Worm (Caenorhabditis elegans) whole organism, mixed stage, embryonic: ENCODE results near the gene C29F7.10.
A peak's percentile ranks its signal among the peaks of the same experiment; 100 is the strongest.

ENCODE experiments used
- M03D4.4 ChIP-seq: sonication (generic microtip); optimal IDR thresholded peaks from 2 replicates; lab custom pipeline; 2017; ENCODE audit warnings: mild to moderate bottlenecking, missing genetic modification characterization, missing compliant biosample characterization
- blmp-1 ChIP-seq: fragments of 150-350 bp; optimal IDR thresholded peaks from 2 replicates; lab custom pipeline; 2014; ENCODE audit warnings: missing biosample characterization, missing genetic modification characterization
- ceh-39 ChIP-seq: fragments of 150-350 bp; optimal IDR thresholded peaks from 2 replicates; lab custom pipeline; 2014; ENCODE audit warnings: missing biosample characterization, missing genetic modification characterization
- ceh-43 ChIP-seq: fragments of 200-800 bp; sonication (Bioruptor generic); optimal IDR thresholded peaks from 2 replicates; lab custom pipeline; 2018; ENCODE audit warnings: mild to moderate bottlenecking, missing genetic modification characterization, moderate library complexity, missing compliant biosample characterization
- ceh-83 ChIP-seq: fragments of 200-800 bp; sonication (Bioruptor generic); optimal IDR thresholded peaks from 2 replicates; lab custom pipeline; 2018; ENCODE audit warnings: mild to moderate bottlenecking, missing genetic modification characterization, missing compliant biosample characterization
- ces-1 ChIP-seq: fragments of 150-350 bp; optimal IDR thresholded peaks from 2 replicates; lab custom pipeline; 2014; ENCODE audit warnings: missing biosample characterization, missing genetic modification reagents, missing genetic modification characterization
- drap-1 ChIP-seq: fragments of 200-800 bp; sonication (Bioruptor generic); optimal IDR thresholded peaks from 3 replicates; lab custom pipeline; 2018; ENCODE audit warnings: mild to moderate bottlenecking, missing genetic modification characterization, missing compliant biosample characterization
- elt-1 ChIP-seq: sonication (generic microtip); optimal IDR thresholded peaks from 2 replicates; lab custom pipeline; 2017; ENCODE audit warnings: missing genetic modification characterization, mild to moderate bottlenecking, missing compliant biosample characterization, antibody characterized with exemption, moderate library complexity, borderline replicate concordance; ENCODE audit not compliant: insufficient read depth
- elt-3 ChIP-seq: fragments of 150-350 bp; optimal IDR thresholded peaks from 2 replicates; lab custom pipeline; 2014; ENCODE audit warnings: missing biosample characterization, missing genetic modification characterization
- flh-1 ChIP-seq: fragments of 200-800 bp; sonication (Bioruptor generic); optimal IDR thresholded peaks from 2 replicates; lab custom pipeline; 2018; ENCODE audit warnings: mild to moderate bottlenecking, missing genetic modification characterization, moderate library complexity, missing compliant biosample characterization
- ham-2 ChIP-seq: fragments of 200-800 bp; sonication (Bioruptor generic); optimal IDR thresholded peaks from 2 replicates; lab custom pipeline; 2018; ENCODE audit warnings: mild to moderate bottlenecking, missing genetic modification characterization, missing compliant biosample characterization
- hlh-1 ChIP-seq: fragments of 150-350 bp; optimal IDR thresholded peaks from 2 replicates; lab custom pipeline; 2014; ENCODE audit warnings: missing biosample characterization, missing genetic modification reagents, missing genetic modification characterization
- lin-13 ChIP-seq: fragments of 150-350 bp; optimal IDR thresholded peaks from 2 replicates; lab custom pipeline; 2014; ENCODE audit warnings: missing biosample characterization, missing genetic modification characterization
- lsy-2 ChIP-seq: fragments of 150-350 bp; optimal IDR thresholded peaks from 2 replicates; lab custom pipeline; 2014; ENCODE audit warnings: missing biosample characterization, missing genetic modification characterization
- mab-5 ChIP-seq: fragments of 150-350 bp; optimal IDR thresholded peaks from 2 replicates; lab custom pipeline; 2014; ENCODE audit warnings: missing biosample characterization, missing genetic modification characterization
- mep-1 ChIP-seq: fragments of 150-350 bp; optimal IDR thresholded peaks from 2 replicates; lab custom pipeline; 2017; ENCODE audit warnings: missing biosample characterization, missing genetic modification reagents, missing genetic modification characterization, inconsistent platforms
- mls-2 ChIP-seq: sonication (generic microtip); optimal IDR thresholded peaks from 2 replicates; lab custom pipeline; 2016; ENCODE audit warnings: mild to moderate bottlenecking, missing genetic modification characterization, moderate library complexity, missing compliant biosample characterization
- nhr-12 ChIP-seq: fragments of 150-350 bp; optimal IDR thresholded peaks from 2 replicates; lab custom pipeline; 2014; ENCODE audit warnings: missing biosample characterization, missing genetic modification characterization
- nhr-2 ChIP-seq: fragments of 150-350 bp; optimal IDR thresholded peaks from 2 replicates; lab custom pipeline; 2014; ENCODE audit warnings: missing biosample characterization, missing genetic modification characterization
- nhr-237 ChIP-seq: fragments of 150-350 bp; optimal IDR thresholded peaks from 2 replicates; lab custom pipeline; 2014; ENCODE audit warnings: missing biosample characterization, missing genetic modification characterization
- nhr-28 ChIP-seq: fragments of 150-350 bp; optimal IDR thresholded peaks from 2 replicates; lab custom pipeline; 2014; ENCODE audit warnings: missing biosample characterization, missing genetic modification characterization
- nhr-76 ChIP-seq: sonication (generic microtip); optimal IDR thresholded peaks from 2 replicates; lab custom pipeline; 2017; ENCODE audit warnings: missing biosample characterization, missing genetic modification characterization
- pha-4 ChIP-seq: fragments of 150-350 bp; optimal IDR thresholded peaks from 2 replicates; lab custom pipeline; 2018; ENCODE audit warnings: missing biosample characterization, missing genetic modification reagents, missing genetic modification characterization
- sem-2 ChIP-seq: fragments of 200-800 bp; sonication (Bioruptor generic); optimal IDR thresholded peaks from 2 replicates; lab custom pipeline; 2018; ENCODE audit warnings: mild to moderate bottlenecking, missing genetic modification characterization, missing compliant biosample characterization
- tbx-8 ChIP-seq: fragments of 200-800 bp; sonication (Bioruptor generic); optimal IDR thresholded peaks from 2 replicates; lab custom pipeline; 2018; ENCODE audit warnings: mild to moderate bottlenecking, missing genetic modification characterization, moderate library complexity, missing compliant biosample characterization
- unc-120 ChIP-seq: sonication (generic microtip); optimal IDR thresholded peaks from 2 replicates; lab custom pipeline; 2017; ENCODE audit warnings: missing genetic modification characterization, missing compliant biosample characterization; ENCODE audit not compliant: poor library complexity, severe bottlenecking
- unc-39 ChIP-seq: fragments of 150-350 bp; optimal IDR thresholded peaks from 2 replicates; lab custom pipeline; 2014; ENCODE audit warnings: missing biosample characterization, missing genetic modification characterization
- unc-62 ChIP-seq: fragments of 150-350 bp; optimal IDR thresholded peaks from 2 replicates; lab custom pipeline; 2014; ENCODE audit warnings: missing biosample characterization, missing genetic modification reagents, missing genetic modification characterization
- zip-8 ChIP-seq: fragments of 150-350 bp; optimal IDR thresholded peaks from 2 replicates; lab custom pipeline; 2014; ENCODE audit warnings: missing biosample characterization, missing genetic modification characterization
- ztf-11 ChIP-seq: fragments of 150-350 bp; optimal IDR thresholded peaks from 2 replicates; lab custom pipeline; 2014; ENCODE audit warnings: missing biosample characterization, missing genetic modification characterization

Gene C29F7.10

ce11 chrX:13401311-13401710 lies 30.0 kb downstream of the C29F7.10 start:
- no peak for TF ChIP-seq unc-39 (tag; lab: Kevin White, UChicago)
- TF ChIP-seq pha-4: peak; percentile 35

DNA sequence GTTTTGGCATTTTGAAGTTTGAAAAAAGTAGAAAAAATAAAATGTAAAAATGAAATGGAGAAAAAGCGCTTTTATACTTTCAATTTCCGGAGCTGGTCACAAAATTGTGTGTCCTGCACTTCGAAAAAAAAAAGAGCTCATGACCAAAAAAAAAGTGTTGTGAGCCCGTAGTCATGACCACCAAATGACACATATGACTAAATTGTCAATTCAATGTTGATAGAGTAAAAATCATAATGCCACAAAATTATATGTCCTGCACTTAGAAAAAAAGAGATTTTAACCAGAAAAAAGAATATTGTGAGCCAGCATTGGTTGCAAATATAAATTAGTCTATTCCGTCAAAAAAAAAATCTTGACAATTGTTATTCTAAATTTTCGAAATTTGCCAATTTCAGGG lies 32.1 kb downstream of the C29F7.10 start, which contains the start of gene F02C12.2:
TSS of gene F02C12.2 (minus strand) at position 101 of the 400 bp plus-strand sequence.
- TF ChIP-seq ceh-43 (GFP tag; lab: Kevin White, UChicago): no peak

- TF ChIP-seq nhr-237: peak; percentile 74
- peak; percentile 67 for TF ChIP-seq ces-1
- TF ChIP-seq nhr-2: peak; percentile 13
- TF ChIP-seq unc-62 (GFP tag; lab: Kevin White, UChicago): no peak
- no peak for TF ChIP-seq blmp-1 (tag; lab: Kevin White, UChicago)
- TF ChIP-seq pha-4: peak; percentile 79
- TF ChIP-seq lsy-2: peak; percentile 50
- no peak for TF ChIP-seq ceh-39 (tag; lab: Kevin White, UChicago)
- no peak for TF ChIP-seq drap-1 (GFP tag; lab: Kevin White, UChicago)
- TF ChIP-seq mep-1 (tag; lab: Kevin White, UChicago): peak; percentile 65
- no peak for TF ChIP-seq zip-8
- TF ChIP-seq unc-39 (tag; lab: Kevin White, UChicago): no peak
- peak; percentile 4 for TF ChIP-seq mab-5 (tag; lab: Kevin White, UChicago)
Observed at ce11 chrX:13396550-13397023, 34.7 kb downstream of the C29F7.10 start, which contains the start of gene F02C12.3. TSS of gene F02C12.3 (plus strand) at chrX:13396973.

DNA sequence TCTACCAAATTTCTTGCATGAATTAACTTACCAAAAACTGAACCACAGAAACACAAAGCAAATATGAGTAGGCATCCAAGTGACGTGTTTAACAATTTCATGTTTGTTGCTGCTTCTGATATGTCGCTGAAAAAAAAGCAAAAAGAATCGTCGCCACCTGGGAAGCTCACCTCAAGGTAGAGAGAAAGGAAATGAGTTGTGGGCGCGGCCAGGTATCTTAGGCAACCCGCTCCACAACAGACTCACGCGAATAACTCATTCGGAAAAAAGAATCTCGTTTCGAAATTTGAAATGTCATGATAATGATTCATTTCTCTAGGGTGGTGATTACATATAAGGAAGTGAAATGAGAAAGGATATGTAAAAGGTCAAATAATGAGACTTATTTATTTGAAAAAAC lies 36.3 kb downstream of the C29F7.10 start, which contains the start of gene irld-2:
TSS of gene irld-2 (minus strand) at position 101 of the 400 bp plus-strand sequence.
- TF ChIP-seq elt-3 (tag; lab: Kevin White, UChicago): no peak
- no peak for TF ChIP-seq elt-1 (tag; lab: Kevin White, UChicago)
- TF ChIP-seq M03D4.4: no peak
- TF ChIP-seq flh-1 (GFP tag; lab: Kevin White, UChicago): no peak
- TF ChIP-seq ztf-11 (tag; lab: Kevin White, UChicago): no peak
- TF ChIP-seq ces-1: no peak
- no peak for TF ChIP-seq sem-2 (GFP tag; lab: Kevin White, UChicago)
- no peak for TF ChIP-seq mls-2 (tag; lab: Kevin White, UChicago)
- no peak for TF ChIP-seq ham-2 (GFP tag; lab: Kevin White, UChicago)
- TF ChIP-seq lin-13 (tag; lab: Kevin White, UChicago): no peak
- TF ChIP-seq zip-8: no peak
- TF ChIP-seq unc-39 (tag; lab: Kevin White, UChicago): no peak
- TF ChIP-seq tbx-8 (GFP tag; lab: Kevin White, UChicago): no peak
- TF ChIP-seq unc-62 (GFP tag; lab: Kevin White, UChicago): no peak
- no peak for TF ChIP-seq blmp-1 (tag; lab: Kevin White, UChicago)

- no peak for TF ChIP-seq ceh-83 (GFP tag; lab: Kevin White, UChicago)
- TF ChIP-seq nhr-28 (tag; lab: Kevin White, UChicago): no peak
- TF ChIP-seq unc-120 (tag; lab: Kevin White, UChicago): no peak
- no peak for TF ChIP-seq nhr-12 (tag; lab: Kevin White, UChicago)
- TF ChIP-seq mep-1 (tag; lab: Kevin White, UChicago): no peak
- no peak for TF ChIP-seq zip-8
- no peak for TF ChIP-seq ceh-43 (GFP tag; lab: Kevin White, UChicago)
- no peak for TF ChIP-seq elt-3 (tag; lab: Kevin White, UChicago)
- no peak for TF ChIP-seq unc-62 (GFP tag; lab: Kevin White, UChicago)
- no peak for TF ChIP-seq ces-1
- no peak for TF ChIP-seq ham-2 (GFP tag; lab: Kevin White, UChicago)
- TF ChIP-seq elt-1 (tag; lab: Kevin White, UChicago): no peak
- TF ChIP-seq lsy-2: no peak
- TF ChIP-seq mls-2 (tag; lab: Kevin White, UChicago): no peak
- TF ChIP-seq nhr-76 (tag; lab: Kevin White, UChicago): no peak
- no peak for TF ChIP-seq tbx-8 (GFP tag; lab: Kevin White, UChicago)
- TF ChIP-seq hlh-1 (tag; lab: Kevin White, UChicago): no peak
- TF ChIP-seq nhr-2: no peak
- TF ChIP-seq drap-1 (GFP tag; lab: Kevin White, UChicago): no peak
- no peak for TF ChIP-seq M03D4.4
Observed at ce11 chrX:13388829-13389228, 42.5 kb downstream of the C29F7.10 start.
